Worm (Caenorhabditis elegans) whole organism, young adult: ENCODE data around the gene srh-145.
A peak's percentile ranks its signal among the peaks of the same experiment; 100 is the strongest.
"Not testable (repeated sequence)": the region's sequence is repeated elsewhere in the genome, so short reads cannot be mapped to it uniquely, and the experiment has no call there.

Source experiments
- C17E4.6 ChIP-seq: fragments of 200-800 bp; sonication (Bioruptor generic); IDR thresholded peaks from 2 replicates; pipeline ENCODE4 v1.3.6; 2022; ENCODE audit warnings: missing genetic modification reagents, missing genetic modification characterization, missing compliant biosample characterization
- F33H1.4 ChIP-seq: fragments of 200-800 bp; sonication (Bioruptor generic); IDR thresholded peaks from 2 replicates; pipeline ENCODE4 v1.3.6; 2022; ENCODE audit warnings: missing genetic modification reagents, missing genetic modification characterization, missing compliant biosample characterization
- F49E8.2 ChIP-seq: sonication (generic microtip); optimal IDR thresholded peaks from 3 replicates; lab custom pipeline; 2017; ENCODE audit warnings: missing genetic modification characterization, mild to moderate bottlenecking, missing compliant biosample characterization, antibody characterized with exemption, moderate library complexity; ENCODE audit not compliant: insufficient read depth
- F57C9.4 ChIP-seq: sonication (generic microtip); optimal IDR thresholded peaks from 2 replicates; lab custom pipeline; 2017; ENCODE audit warnings: mild to moderate bottlenecking, missing genetic modification characterization, missing compliant biosample characterization
- T07F8.4 ChIP-seq: sonication (generic microtip); optimal IDR thresholded peaks from 2 replicates; lab custom pipeline; 2016; ENCODE audit warnings: mild to moderate bottlenecking, missing genetic modification characterization, moderate library complexity, missing compliant biosample characterization
- Y53G8AR.9 ChIP-seq: fragments of 200-800 bp; sonication (Bioruptor generic); conservative IDR thresholded peaks from 2 replicates; pipeline ENCODE4 v1.3.6; 2022; ENCODE audit warnings: missing genetic modification reagents, missing genetic modification characterization, missing compliant biosample characterization
- Y56A3A.18 ChIP-seq: fragments of 200-800 bp; sonication (Bioruptor generic); IDR thresholded peaks from 2 replicates; pipeline ENCODE4 v1.3.6; 2022; ENCODE audit warnings: missing genetic modification reagents, missing genetic modification characterization, missing compliant biosample characterization
- ama-1 ChIP-seq, 3 experiments: fragments of 150-350 bp in 1 of 3; sonication (generic microtip) in 2 of 3; optimal IDR thresholded peaks; 2 replicates each; lab custom pipeline; 2014 to 2018; ENCODE audit warnings: missing biosample characterization in 2 of 3, missing genetic modification characterization in 2 of 3, missing genetic modification reagents in 2 of 3
- aptf-3 ChIP-seq: fragments of 200-800 bp; sonication (Bioruptor generic); IDR thresholded peaks from 2 replicates; pipeline ENCODE4 v1.3.6; 2022; ENCODE audit warnings: missing genetic modification characterization, missing compliant biosample characterization
- attf-5 ChIP-seq: fragments of 200-800 bp; sonication (Bioruptor generic); optimal IDR thresholded peaks from 2 replicates; lab custom pipeline; 2018; ENCODE audit warnings: mild to moderate bottlenecking, missing genetic modification characterization, missing compliant biosample characterization
- attf-6 ChIP-seq: fragments of 200-800 bp; sonication (Bioruptor generic); IDR thresholded peaks from 2 replicates; pipeline ENCODE4 v1.3.6; 2022; ENCODE audit warnings: missing genetic modification reagents, missing genetic modification characterization, missing compliant biosample characterization
- ccch-3 ChIP-seq: fragments of 200-800 bp; sonication (Bioruptor generic); optimal IDR thresholded peaks from 2 replicates; lab custom pipeline; 2018; ENCODE audit warnings: mild to moderate bottlenecking, missing genetic modification characterization, missing compliant biosample characterization
- cebp-1 ChIP-seq, 2 experiments: fragments of 200-800 bp in 1 of 2; sonication (Bioruptor generic) in 1 of 2; sonication (generic microtip) in 1 of 2; IDR thresholded peaks in 1 of 2; optimal IDR thresholded peaks in 1 of 2; 2 replicates each; pipeline versions ENCODE4 v1.3.6 to Lab custom; 2017 to 2022; ENCODE audit warnings: missing compliant biosample characterization in 2 of 2, missing genetic modification characterization in 2 of 2, mild to moderate bottlenecking in 1 of 2, missing genetic modification reagents in 1 of 2, moderate library complexity in 1 of 2
- cebp-2 ChIP-seq: fragments of 200-800 bp; sonication (Bioruptor generic); IDR thresholded peaks from 2 replicates; pipeline ENCODE4 v1.3.6; 2022; ENCODE audit warnings: missing genetic modification characterization, missing compliant biosample characterization
- ceh-27 ChIP-seq: fragments of 200-800 bp; sonication (Bioruptor generic); optimal IDR thresholded peaks from 2 replicates; lab custom pipeline; 2018; ENCODE audit warnings: mild to moderate bottlenecking, missing genetic modification characterization, moderate library complexity, missing compliant biosample characterization
- ceh-58 ChIP-seq: fragments of 200-800 bp; sonication (Bioruptor generic); IDR thresholded peaks from 2 replicates; pipeline ENCODE4 v1.3.6; 2022; ENCODE audit warnings: missing genetic modification characterization, missing compliant biosample characterization
- dox-1 ChIP-seq: fragments of 200-800 bp; sonication (Bioruptor generic); IDR thresholded peaks from 2 replicates; pipeline ENCODE4 v1.3.6; 2022; ENCODE audit warnings: missing genetic modification reagents, missing genetic modification characterization, missing compliant biosample characterization
- him-1 ChIP-seq: sonication (generic microtip); optimal IDR thresholded peaks from 2 replicates; lab custom pipeline; 2016; ENCODE audit warnings: missing genotype, missing genetic modification reagents, missing genetic modification characterization, missing compliant biosample characterization
- hlh-12 ChIP-seq: sonication (generic microtip); optimal IDR thresholded peaks from 2 replicates; lab custom pipeline; 2016; ENCODE audit warnings: missing genetic modification characterization, missing compliant biosample characterization
- lag-1 ChIP-seq: fragments of 200-800 bp; sonication (Bioruptor generic); IDR thresholded peaks from 2 replicates; pipeline ENCODE4 v1.3.6; 2022; ENCODE audit warnings: missing genetic modification reagents, missing genetic modification characterization, missing compliant biosample characterization
- lin-54 ChIP-seq: fragments of 200-800 bp; sonication (Bioruptor generic); optimal IDR thresholded peaks from 2 replicates; lab custom pipeline; 2018; ENCODE audit warnings: mild to moderate bottlenecking, missing genetic modification characterization, missing compliant biosample characterization
- mcd-1 ChIP-seq: fragments of 200-800 bp; sonication (Bioruptor generic); IDR thresholded peaks from 2 replicates; pipeline ENCODE4 v1.3.6; 2022; ENCODE audit warnings: missing genetic modification reagents, missing genetic modification characterization, missing compliant biosample characterization
- mxl-1 ChIP-seq: sonication (generic microtip); optimal IDR thresholded peaks from 2 replicates; lab custom pipeline; 2016; ENCODE audit warnings: missing genetic modification characterization, missing compliant biosample characterization
- nhr-27 ChIP-seq: fragments of 200-800 bp; sonication (Bioruptor generic); optimal IDR thresholded peaks from 2 replicates; lab custom pipeline; 2018; ENCODE audit warnings: mild to moderate bottlenecking, missing genetic modification characterization, moderate library complexity, missing compliant biosample characterization
- nhr-80 ChIP-seq: sonication (generic microtip); optimal IDR thresholded peaks from 2 replicates; lab custom pipeline; 2016; ENCODE audit warnings: missing genetic modification characterization, missing compliant biosample characterization
- pha-4 ChIP-seq: fragments of 150-350 bp; sonication (generic microtip); optimal IDR thresholded peaks from 2 replicates; lab custom pipeline; 2014; ENCODE audit warnings: missing biosample characterization, missing genetic modification reagents, missing genetic modification characterization
- snpc-4 ChIP-seq, 5 experiments: fragments of 150-350 bp in 1 of 5; sonication (generic microtip) in 4 of 5; optimal IDR thresholded peaks; 2 replicates each; lab custom pipeline; 2014 to 2018; ENCODE audit warnings: missing genetic modification characterization in 5 of 5, missing biosample characterization in 3 of 5, antibody characterized with exemption in 2 of 5, mild to moderate bottlenecking in 2 of 5, missing compliant biosample characterization in 2 of 5, missing genotype in 2 of 5, moderate library complexity in 2 of 5, missing genetic modification reagents in 1 of 5
- tbp1 ChIP-seq: fragments of 200-800 bp; sonication (Bioruptor generic); optimal IDR thresholded peaks from 2 replicates; lab custom pipeline; 2018; ENCODE audit warnings: mild to moderate bottlenecking, missing genetic modification characterization, missing compliant biosample characterization
- zim-3 ChIP-seq: sonication (generic microtip); optimal IDR thresholded peaks from 2 replicates; lab custom pipeline; 2017; ENCODE audit warnings: mild to moderate bottlenecking, missing genetic modification characterization, moderate library complexity, missing compliant biosample characterization
- ztf-22 ChIP-seq: fragments of 200-800 bp; sonication (Bioruptor generic); optimal IDR thresholded peaks from 2 replicates; lab custom pipeline; 2018; ENCODE audit warnings: mild to moderate bottlenecking, missing genetic modification characterization, moderate library complexity, missing compliant biosample characterization
- ztf-26 ChIP-seq: sonication (generic microtip); optimal IDR thresholded peaks from 2 replicates; lab custom pipeline; 2017; ENCODE audit warnings: missing genetic modification characterization, missing compliant biosample characterization

The srh-145 gene

DNA sequence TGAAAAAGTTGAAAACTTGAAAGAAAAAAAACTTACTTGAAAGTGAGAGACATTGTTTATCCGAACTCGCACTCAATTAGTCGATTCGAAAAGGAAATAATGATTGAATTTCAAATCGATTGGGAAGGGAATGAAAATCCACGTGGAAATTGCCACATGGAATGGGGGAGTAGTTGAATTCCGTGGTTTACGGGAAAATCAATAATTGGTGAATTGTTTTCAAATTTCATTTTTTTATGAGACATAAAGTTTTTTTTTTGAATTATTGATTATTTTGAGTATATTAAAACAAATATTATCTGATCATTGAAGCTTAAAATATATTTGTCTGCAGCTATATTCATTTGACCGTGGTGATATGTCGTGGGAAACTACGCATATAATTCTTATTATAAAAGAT is 32.7 kb upstream of the srh-145 start, which contains the start of gene F13A7.1:
F13A7.1 (minus strand) TSS at position 101 of the 400 bp plus-strand sequence.
- TF ChIP-seq dox-1 (GFP tag; lab: Robert Waterston, UW) (no peak), aptf-3 (GFP tag; lab: Robert Waterston, UW) (no peak), ama-1 (optimal IDR thresholded peaks at IDR 0.05; lab: Kevin White, UChicago) (no peak), ama-1 (GFP tag; optimal IDR thresholded peaks at IDR 0.05; lab: Kevin White, UChicago) (no peak)
- TF ChIP-seq, all 124 proteins: peak for 0

- TF ChIP-seq aptf-3 (GFP tag; lab: Robert Waterston, UW) (no peak), snpc-4 (GFP tag; optimal IDR thresholded peaks at IDR 0.05; lab: Kevin White, UChicago) (no peak), snpc-4 (tag; optimal IDR thresholded peaks at IDR 0.05; lab: Kevin White, UChicago) (no peak), lag-1 (GFP tag; lab: Robert Waterston, UW) (no peak), ceh-27 (GFP tag; lab: Kevin White, UChicago) (no peak), Y56A3A.18 (no peak), ccch-3 (GFP tag; lab: Kevin White, UChicago) (no peak), ztf-22 (no peak)
- TF ChIP-seq, all 124 proteins: peak for 0
Measured at ce11 chrV:16382949-16383348, 27.6 kb upstream of the srh-145 start.

ce11 chrV:16383729-16384128 is 26.8 kb upstream of the srh-145 start, which contains the start of gene F13A7.7:
TSS of gene F13A7.7 (minus strand) at chrV:16383829.
- TF ChIP-seq tbp1 (GFP tag; lab: Kevin White, UChicago); zim-3; attf-6 (GFP tag; lab: Robert Waterston, UW): not testable (repeated sequence)

DNA sequence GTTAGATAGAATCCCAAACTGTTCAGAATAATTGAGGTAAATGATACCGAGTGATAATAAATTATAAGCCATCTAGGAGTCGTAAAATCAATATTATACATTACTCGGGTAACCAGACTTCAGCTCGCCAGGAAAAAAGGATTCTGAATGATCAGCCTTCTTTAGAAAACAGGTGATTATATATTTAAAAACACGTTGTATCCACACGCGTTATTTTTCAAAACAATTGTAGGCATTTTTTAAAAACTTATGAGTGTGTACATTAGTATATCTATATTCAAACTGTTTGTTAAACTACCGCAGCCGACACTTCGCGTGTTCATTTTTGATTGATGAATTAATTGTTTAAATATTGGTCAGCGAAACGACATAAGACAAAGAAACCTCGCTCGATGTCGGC is 22.2 kb upstream of the srh-145 start, which contains the start of gene sri-65:
sri-65 (minus strand) TSS at position 101 of the 400 bp plus-strand sequence.
- TF ChIP-seq hlh-12 (tag; lab: Kevin White, UChicago) (no peak), F49E8.2 (tag; lab: Kevin White, UChicago) (no peak)
- TF ChIP-seq, all 124 proteins: peak for 0

DNA sequence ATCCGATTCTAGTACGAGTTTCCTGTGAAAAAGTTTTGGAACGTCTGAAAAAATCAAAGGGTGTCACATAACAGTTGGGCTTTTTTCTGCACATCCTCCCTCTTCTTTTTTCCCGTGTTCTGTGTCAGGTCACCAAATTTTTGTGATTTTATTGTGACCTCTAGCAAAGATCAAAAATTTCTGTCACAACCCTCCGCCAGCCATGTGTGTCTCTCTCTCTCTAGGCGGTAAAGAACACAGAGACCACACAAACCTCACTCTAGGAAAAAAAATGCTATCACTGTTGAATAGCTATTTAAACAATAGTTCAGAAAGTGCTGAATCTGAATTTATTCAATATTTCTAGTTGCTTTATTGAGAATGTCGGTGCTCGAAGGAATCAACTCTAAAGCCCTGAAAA is 19.9 kb upstream of the srh-145 start, which contains the start of gene gst-44:
gst-44 (plus strand) TSS at position 237 of the 400 bp plus-strand sequence.
- no peak for TF ChIP-seq nhr-27 (tag; lab: Kevin White, UChicago)
- TF ChIP-seq nhr-80 (tag; lab: Kevin White, UChicago): peak; percentile 62
- no peak for TF ChIP-seq cebp-2 (GFP tag; lab: Robert Waterston, UW)

DNA sequence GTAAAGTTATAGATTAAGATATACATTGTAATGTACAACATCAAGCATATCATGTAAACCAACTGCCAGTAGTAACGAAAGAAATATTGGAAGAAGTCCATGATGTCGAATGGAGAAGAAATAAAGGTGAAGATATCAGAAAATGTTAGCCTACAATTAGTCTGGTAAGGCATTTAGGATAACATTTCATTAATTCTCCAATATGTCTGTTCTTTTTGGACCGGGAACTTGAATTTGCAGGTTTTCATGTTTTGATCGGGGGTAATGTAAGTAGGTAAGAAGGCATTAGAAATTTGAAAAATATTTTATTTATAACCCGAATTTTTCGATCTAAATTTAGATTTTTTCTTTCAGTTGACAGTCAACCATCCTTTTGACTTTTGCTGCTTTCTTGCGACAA is 16.8 kb upstream of the srh-145 start, which contains the start of gene srd-63:
srd-63 (minus strand) TSS at position 101 of the 400 bp plus-strand sequence.
- no peak for TF ChIP-seq C17E4.6
- TF ChIP-seq ceh-58 (GFP tag; lab: Robert Waterston, UW): no peak
- no peak for TF ChIP-seq pha-4
- no peak for TF ChIP-seq him-1
- no peak for TF ChIP-seq lin-54 (GFP tag; lab: Kevin White, UChicago)
- TF ChIP-seq F33H1.4 (GFP tag; lab: Robert Waterston, UW): no peak

- TF ChIP-seq T07F8.4: no peak
- no peak for TF ChIP-seq ztf-26 (tag; lab: Kevin White, UChicago)
- no peak for TF ChIP-seq mxl-1 (tag; lab: Kevin White, UChicago)
- no peak for TF ChIP-seq Y53G8AR.9 (GFP tag; lab: Robert Waterston, UW)
- peak; percentile 99 for TF ChIP-seq cebp-1 (GFP tag; IDR thresholded peaks at IDR 0.05; lab: Robert Waterston, UW)
- TF ChIP-seq cebp-1 (tag; optimal IDR thresholded peaks at IDR 0.05; lab: Kevin White, UChicago): peak; percentile 99
- TF ChIP-seq dox-1 (GFP tag; lab: Robert Waterston, UW): no peak
- no peak for TF ChIP-seq snpc-4 (GFP tag; optimal IDR thresholded peaks at IDR 0.05; lab: Kevin White, UChicago)
- TF ChIP-seq snpc-4 (tag; optimal IDR thresholded peaks at IDR 0.05; lab: Kevin White, UChicago): peak in 2 of 4 experiments; percentile 2 to 4
- TF ChIP-seq nhr-80 (tag; lab: Kevin White, UChicago): peak; percentile 41
- TF ChIP-seq F57C9.4: no peak
- TF ChIP-seq cebp-2 (GFP tag; lab: Robert Waterston, UW): 0 out of 2 replicates have a peak, but pooled peaks have one; percentile 52
- peak; percentile 15 for TF ChIP-seq attf-5 (GFP tag; lab: Kevin White, UChicago)
- 0 out of 2 replicates have a peak, but pooled peaks have one; percentile 13 for TF ChIP-seq mcd-1
- TF ChIP-seq, all 124 proteins: peak for 6
Measured at ce11 chrV:16395131-16395530, 15.4 kb upstream of the srh-145 start, which contains the start of gene F13A7.11. TSS of gene F13A7.11 (minus strand) at chrV:16395304.
